Worm (Caenorhabditis elegans): ENCODE data around the gene Y56A3A.41.

DNA sequence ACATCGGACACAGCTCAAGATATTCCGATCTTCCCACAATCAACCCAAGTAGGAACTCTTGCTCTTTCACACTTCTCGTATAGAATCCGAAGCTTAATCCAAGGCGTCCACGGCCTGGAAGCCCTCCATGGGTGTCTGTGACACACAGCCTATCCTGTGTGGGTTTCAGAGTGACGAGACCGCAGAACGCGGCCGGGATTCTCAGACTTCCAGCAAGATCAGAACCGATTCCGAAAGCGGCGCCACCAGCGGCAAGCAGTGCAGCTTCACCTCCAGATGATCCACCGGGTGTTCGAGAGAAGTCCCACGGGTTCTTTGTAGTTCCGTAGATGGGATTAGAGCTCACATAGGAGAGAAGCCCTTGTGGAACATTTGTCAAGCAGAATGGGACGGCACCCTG, 9.9 kb upstream of the Y56A3A.41 start:
- TF ChIP-seq egl-13 (tag; optimal IDR thresholded peaks at IDR 0.05) (no peak), nhr-71 (tag; optimal IDR thresholded peaks at IDR 0.05) (no peak), nhr-11 (tag; optimal IDR thresholded peaks at IDR 0.05) (no peak), ztf-4 (tag; optimal IDR thresholded peaks at IDR 0.05) (no peak), mep-1 (tag; optimal IDR thresholded peaks at IDR 0.05) (no peak), nhr-237 (tag; optimal IDR thresholded peaks at IDR 0.05) (no peak), snpc-4 (tag; optimal IDR thresholded peaks at IDR 0.05) (no peak), aly-2 (tag; optimal IDR thresholded peaks at IDR 0.05) (no peak), blmp-1 (tag; optimal IDR thresholded peaks at IDR 0.05) (no peak), unc-130 (tag; optimal IDR thresholded peaks at IDR 0.05) (no peak), ztf-11 (tag; optimal IDR thresholded peaks at IDR 0.05) (no peak), nhr-47 (tag; optimal IDR thresholded peaks at IDR 0.05) (no peak), elt-3 (tag; optimal IDR thresholded peaks at IDR 0.05) (no peak), jun-1 (tag; optimal IDR thresholded peaks at IDR 0.05) (no peak)
